Worm (Caenorhabditis elegans) whole organism, late embryonic: ENCODE data around the gene vglu-2.

Experiments
- ama-1 ChIP-seq: fragments of 150-350 bp; optimal IDR thresholded peaks from 2 replicates; lab custom pipeline; 2014
- dmd-4 ChIP-seq: sonication (generic microtip); optimal IDR thresholded peaks from 2 replicates; lab custom pipeline; 2016; ENCODE audit warnings: borderline replicate concordance, missing genetic modification characterization, missing compliant biosample characterization
- fax-1 ChIP-seq: sonication (generic microtip); optimal IDR thresholded peaks from 2 replicates; lab custom pipeline; 2016; ENCODE audit warnings: missing genotype, missing genetic modification characterization, missing compliant biosample characterization
- fkh-10 ChIP-seq: fragments of 150-350 bp; optimal IDR thresholded peaks from 2 replicates; lab custom pipeline; 2014; ENCODE audit warnings: missing biosample characterization, missing genetic modification reagents, missing genetic modification characterization
- hlh-6 ChIP-seq: sonication (generic microtip); optimal IDR thresholded peaks from 2 replicates; lab custom pipeline; 2016; ENCODE audit warnings: missing genotype, missing genetic modification characterization, missing compliant biosample characterization
- nhr-11 ChIP-seq: fragments of 150-350 bp; optimal IDR thresholded peaks from 2 replicates; lab custom pipeline; 2014; ENCODE audit warnings: missing biosample characterization, missing genetic modification characterization
- npax-4 ChIP-seq: sonication (generic microtip); optimal IDR thresholded peaks from 2 replicates; lab custom pipeline; 2016; ENCODE audit warnings: missing genetic modification characterization, missing compliant biosample characterization
- sox-2 ChIP-seq: fragments of 200-800 bp; sonication (Bioruptor generic); IDR thresholded peaks from 2 replicates; pipeline ENCODE4 v1.3.6; 2022; ENCODE audit warnings: missing genetic modification reagents, missing genetic modification characterization, missing compliant biosample characterization
- tbx-2 ChIP-seq: sonication (generic microtip); optimal IDR thresholded peaks from 2 replicates; lab custom pipeline; 2016; ENCODE audit warnings: missing genetic modification characterization, missing compliant biosample characterization
- tbx-7 ChIP-seq: sonication (generic microtip); optimal IDR thresholded peaks from 2 replicates; lab custom pipeline; 2016; ENCODE audit warnings: missing genotype, missing genetic modification characterization, missing compliant biosample characterization

DNA sequence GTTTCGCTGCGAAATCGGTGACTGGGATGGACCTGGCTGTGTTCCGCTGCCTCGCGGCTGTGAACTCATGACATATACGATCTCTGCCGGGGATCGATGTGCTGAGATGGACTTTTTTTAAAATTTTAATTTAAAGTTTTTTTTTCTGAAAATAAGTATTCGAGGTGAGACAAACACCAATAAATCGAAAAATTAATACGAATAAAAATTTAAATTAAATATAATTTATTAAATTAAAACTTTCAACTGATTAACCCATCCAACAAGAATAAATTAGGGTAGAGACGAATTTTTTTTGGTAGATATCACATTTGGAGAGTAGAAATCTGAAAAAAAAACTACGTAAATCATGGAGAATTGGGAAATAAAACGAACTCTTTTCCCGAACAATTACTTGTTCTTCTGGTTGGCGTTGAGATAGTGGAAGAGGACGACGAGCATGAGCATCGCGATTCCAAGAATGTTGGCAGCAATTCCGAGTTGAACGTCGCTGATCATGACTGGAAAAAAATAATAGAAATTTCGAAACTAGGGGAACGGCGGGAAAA, 23.2 kb downstream of the vglu-2 start, which contains the start of the genes unc-50 and ostf-4:
- TF ChIP-seq ama-1 (lab: Kevin White, UChicago), result no peak
- no peak for TF ChIP-seq hlh-6 (tag; lab: Kevin White, UChicago)
- no peak for TF ChIP-seq nhr-11
- TF ChIP-seq npax-4, result no peak
- no peak for TF ChIP-seq tbx-2 (tag; lab: Kevin White, UChicago)
- no peak for TF ChIP-seq fax-1 (tag; lab: Kevin White, UChicago)
- no peak for TF ChIP-seq sox-2 (GFP tag; lab: Robert Waterston, UW)
- TF ChIP-seq tbx-7, result no peak
- TF ChIP-seq dmd-4, result no peak
- no peak for TF ChIP-seq fkh-10 (GFP tag; lab: Kevin White, UChicago)
